Fruit fly (Drosophila melanogaster): ENCODE measurements around the gene Ugalt.

The Ugalt gene

DNA sequence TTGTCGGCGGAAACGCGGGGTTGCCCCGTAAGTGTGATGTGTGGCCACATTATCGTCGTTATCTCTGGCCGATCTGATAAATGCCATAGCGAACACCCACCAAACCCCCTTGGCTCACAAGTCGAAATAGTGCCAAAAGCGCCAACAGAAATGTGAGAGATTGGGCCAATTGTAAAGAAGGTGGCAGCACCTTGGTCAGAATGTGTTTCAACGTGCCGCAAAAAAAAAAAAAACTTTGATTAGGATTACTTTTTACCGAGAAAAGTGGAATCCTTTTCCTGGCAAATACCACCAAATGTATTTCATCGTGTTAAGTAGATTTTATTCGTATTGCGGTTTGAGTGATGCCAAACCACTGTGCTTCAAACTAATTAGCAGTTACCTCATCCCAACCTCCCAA, 39.4 kb upstream of the Ugalt start (continued):
- TF ChIP-seq prd (optimal IDR thresholded peaks at IDR 0.05) = no peak
- peak; percentile 89 for TF ChIP-seq prd (GFP tag; IDR thresholded peaks at IDR 0.05)
- TF ChIP-seq CG5180 (GFP tag; optimal IDR thresholded peaks at IDR 0.05) = peak; percentile 41
- TF ChIP-seq CG16779 (GFP tag; IDR thresholded peaks at IDR 0.05) = peak; percentile 83
- peak; percentile 2 for TF ChIP-seq pzg (GFP tag; optimal IDR thresholded peaks at IDR 0.05)
- no peak for TF ChIP-seq CG7745 (tag; optimal IDR thresholded peaks at IDR 0.05)
- TF ChIP-seq CG1647 (GFP tag; optimal IDR thresholded peaks at IDR 0.05) = peak; percentile 63
- no peak for TF ChIP-seq CG7987 (GFP tag; optimal IDR thresholded peaks at IDR 0.05)
- peak; percentile 41 for TF ChIP-seq Nf-YB (GFP tag; optimal IDR thresholded peaks at IDR 0.05)
- no peak for TF ChIP-seq CG2199 (GFP tag; IDR thresholded peaks at IDR 0.05)
- TF ChIP-seq Doc2 (GFP tag; IDR thresholded peaks at IDR 0.05) = peak; percentile 61
- TF ChIP-seq hkb (optimal IDR thresholded peaks at IDR 0.05) = no peak
- peak; percentile 88 for TF ChIP-seq hkb (GFP tag; IDR thresholded peaks at IDR 0.05)
- peak; percentile 73 for TF ChIP-seq CG15011 (GFP tag; optimal IDR thresholded peaks at IDR 0.05)
- TF ChIP-seq gcm2 (GFP tag; optimal IDR thresholded peaks at IDR 0.05) = peak; percentile 56
- TF ChIP-seq croc (GFP tag; conservative IDR thresholded peaks at IDR 0.05) = peak; percentile 31; the same call in 1 of the 3 replicates
- peak; percentile 80 for TF ChIP-seq dmrt99B (tag; optimal IDR thresholded peaks at IDR 0.05)
- peak; percentile 81 for TF ChIP-seq CG9215 (GFP tag; IDR thresholded peaks at IDR 0.05)
- TF ChIP-seq corto (GFP tag; optimal IDR thresholded peaks at IDR 0.05) = no peak
- TF ChIP-seq CG10209 (GFP tag; optimal IDR thresholded peaks at IDR 0.05) = peak; percentile 81
- no peak for TF ChIP-seq Opbp (GFP tag; IDR thresholded peaks at IDR 0.05; ENCODE audit: partially characterized antibody)
- peak; percentile 79 for TF ChIP-seq ap (GFP tag; IDR thresholded peaks at IDR 0.05)
- TF ChIP-seq Xrp1 (GFP tag; IDR thresholded peaks at IDR 0.05) = peak; percentile 72
- peak; percentile 65 for TF ChIP-seq sd (tag; optimal IDR thresholded peaks at IDR 0.05)
- TF ChIP-seq CG7963 (GFP tag; IDR thresholded peaks at IDR 0.05; ENCODE audit: partially characterized antibody) = no peak
- TF ChIP-seq CG14050 (GFP tag; IDR thresholded peaks at IDR 0.05) = peak; percentile 84
- TF ChIP-seq Lpt (GFP tag; optimal IDR thresholded peaks at IDR 0.05) = no peak
- TF ChIP-seq CG13123 (GFP tag; optimal IDR thresholded peaks at IDR 0.05) = no peak
- TF ChIP-seq CG34422 (GFP tag; IDR thresholded peaks at IDR 0.05) = peak; percentile 85
- TF ChIP-seq D19B (GFP tag; optimal IDR thresholded peaks at IDR 0.05) = peak; percentile 76
- peak; percentile 90 for TF ChIP-seq CG15269 (tag; optimal IDR thresholded peaks at IDR 0.05)
- no peak for TF ChIP-seq CG8478 (optimal IDR thresholded peaks at IDR 0.05)
- peak; percentile 64 for TF ChIP-seq Chrac-16 (GFP tag; optimal IDR thresholded peaks at IDR 0.05)
- peak; percentile 73 for TF ChIP-seq E2f2 (GFP tag; IDR thresholded peaks at IDR 0.05)
- TF ChIP-seq dpn (GFP tag; optimal IDR thresholded peaks at IDR 0.05) = peak; percentile 80 to 88
- TF ChIP-seq CG13624 (GFP tag; optimal IDR thresholded peaks at IDR 0.05) = peak; percentile 81
- peak; percentile 41 for TF ChIP-seq HmgD (GFP tag; optimal IDR thresholded peaks at IDR 0.05)
- TF ChIP-seq CG10565 (GFP tag; optimal IDR thresholded peaks at IDR 0.05) = no peak
- TF ChIP-seq Dfd (GFP tag; optimal IDR thresholded peaks at IDR 0.05) = no peak
- TF ChIP-seq CG31365 (tag; optimal IDR thresholded peaks at IDR 0.05) = no peak
- TF ChIP-seq tgo (GFP tag; IDR thresholded peaks at IDR 0.05) = peak; percentile 87
- peak; percentile 76 for TF ChIP-seq CG14667 (GFP tag; IDR thresholded peaks at IDR 0.05)
- no peak for TF ChIP-seq gfzf (GFP tag; optimal IDR thresholded peaks at IDR 0.05)
- no peak for TF ChIP-seq nerfin-2 (GFP tag; IDR thresholded peaks at IDR 0.05; ENCODE audit: partially characterized antibody)
- no peak for TF ChIP-seq ftz-f1 (GFP tag; optimal IDR thresholded peaks at IDR 0.05)
- TF ChIP-seq cg (GFP tag; optimal IDR thresholded peaks at IDR 0.05) = no peak
- no peak for TF ChIP-seq Sin3A (optimal IDR thresholded peaks at IDR 0.05)
- TF ChIP-seq Dip3 (GFP tag; optimal IDR thresholded peaks at IDR 0.05) = peak; percentile 86
- peak; percentile 72 for TF ChIP-seq Hr3 (GFP tag; optimal IDR thresholded peaks at IDR 0.05)
- no peak for TF ChIP-seq lbe (GFP tag; optimal IDR thresholded peaks at IDR 0.05)
- peak; percentile 88 for TF ChIP-seq CG11695 (GFP tag; IDR thresholded peaks at IDR 0.05)
- TF ChIP-seq luna (GFP tag; optimal IDR thresholded peaks at IDR 0.05) = peak; percentile 69
- TF ChIP-seq crol (GFP tag; IDR thresholded peaks at IDR 0.05) = peak; percentile 79

Measured in whole organism, embryonic.